Worm (Caenorhabditis elegans) whole organism, late embryonic: ENCODE results near the gene F43C11.3.

ENCODE experiments used
- K02D7.2 ChIP-seq: sonication (generic microtip); optimal IDR thresholded peaks from 2 replicates; lab custom pipeline; 2017; ENCODE audit warnings: mild to moderate bottlenecking, missing genetic modification characterization, missing compliant biosample characterization
- ama-1 ChIP-seq: fragments of 150-350 bp; optimal IDR thresholded peaks from 2 replicates; lab custom pipeline; 2014
- ceh-14 ChIP-seq: sonication (generic microtip); optimal IDR thresholded peaks from 2 replicates; lab custom pipeline; 2016; ENCODE audit warnings: missing genotype, missing genetic modification characterization, missing compliant biosample characterization
- ceh-18 ChIP-seq: sonication (generic microtip); optimal IDR thresholded peaks from 2 replicates; lab custom pipeline; 2016; ENCODE audit warnings: missing genetic modification characterization, missing compliant biosample characterization
- ceh-19 ChIP-seq: fragments of 200-800 bp; sonication (Bioruptor generic); optimal IDR thresholded peaks from 2 replicates; lab custom pipeline; 2018; ENCODE audit warnings: mild to moderate bottlenecking, missing genetic modification characterization, missing compliant biosample characterization
- ceh-2 ChIP-seq: sonication (generic microtip); optimal IDR thresholded peaks from 2 replicates; lab custom pipeline; 2016; ENCODE audit warnings: missing genotype, missing genetic modification characterization, missing compliant biosample characterization
- ceh-24 ChIP-seq: sonication (generic microtip); optimal IDR thresholded peaks from 2 replicates; lab custom pipeline; 2016; ENCODE audit warnings: mild to moderate bottlenecking, missing genetic modification characterization, missing compliant biosample characterization
- ceh-48 ChIP-seq: sonication (generic microtip); optimal IDR thresholded peaks from 2 replicates; lab custom pipeline; 2016; ENCODE audit warnings: missing genetic modification characterization, inconsistent platforms, missing compliant biosample characterization
- ceh-6 ChIP-seq: fragments of 200-800 bp; sonication (Bioruptor generic); optimal IDR thresholded peaks from 2 replicates; lab custom pipeline; 2018; ENCODE audit warnings: mild to moderate bottlenecking, missing genetic modification characterization, missing compliant biosample characterization
- dmd-4 ChIP-seq: sonication (generic microtip); optimal IDR thresholded peaks from 2 replicates; lab custom pipeline; 2016; ENCODE audit warnings: borderline replicate concordance, missing genetic modification characterization, missing compliant biosample characterization
- ets-4 ChIP-seq: sonication (generic microtip); optimal IDR thresholded peaks from 2 replicates; lab custom pipeline; 2016; ENCODE audit warnings: missing genetic modification characterization, missing compliant biosample characterization
- fax-1 ChIP-seq: sonication (generic microtip); optimal IDR thresholded peaks from 2 replicates; lab custom pipeline; 2016; ENCODE audit warnings: missing genotype, missing genetic modification characterization, missing compliant biosample characterization
- gmeb-2 ChIP-seq: sonication (generic microtip); optimal IDR thresholded peaks from 2 replicates; lab custom pipeline; 2016; ENCODE audit warnings: missing genetic modification characterization, inconsistent platforms, missing compliant biosample characterization
- hlh-6 ChIP-seq: sonication (generic microtip); optimal IDR thresholded peaks from 2 replicates; lab custom pipeline; 2016; ENCODE audit warnings: missing genotype, missing genetic modification characterization, missing compliant biosample characterization
- mec-3 ChIP-seq: sonication (generic microtip); optimal IDR thresholded peaks from 2 replicates; lab custom pipeline; 2016; ENCODE audit warnings: borderline replicate concordance, missing genetic modification characterization, missing compliant biosample characterization
- nhr-232 ChIP-seq: sonication (generic microtip); optimal IDR thresholded peaks from 2 replicates; lab custom pipeline; 2016; ENCODE audit warnings: missing genetic modification characterization, missing compliant biosample characterization
- npax-4 ChIP-seq: sonication (generic microtip); optimal IDR thresholded peaks from 2 replicates; lab custom pipeline; 2016; ENCODE audit warnings: missing genetic modification characterization, missing compliant biosample characterization
- pag-3 ChIP-seq: sonication (generic microtip); optimal IDR thresholded peaks from 2 replicates; lab custom pipeline; 2016; ENCODE audit warnings: missing compliant biosample characterization, missing genetic modification characterization, borderline replicate concordance
- pat-9 ChIP-seq: fragments of 200-800 bp; sonication (Bioruptor generic); optimal IDR thresholded peaks from 2 replicates; lab custom pipeline; 2018; ENCODE audit warnings: mild to moderate bottlenecking, missing genetic modification characterization, moderate library complexity, missing compliant biosample characterization
- pax-1 ChIP-seq: fragments of 150-350 bp; optimal IDR thresholded peaks from 2 replicates; lab custom pipeline; 2014; ENCODE audit warnings: missing biosample characterization, missing genetic modification characterization
- pha-2 ChIP-seq: sonication (generic microtip); optimal IDR thresholded peaks from 2 replicates; lab custom pipeline; 2017; ENCODE audit warnings: mild to moderate bottlenecking, missing genetic modification characterization, missing compliant biosample characterization
- pqm-1 ChIP-seq: sonication (generic microtip); optimal IDR thresholded peaks from 2 replicates; lab custom pipeline; 2016; ENCODE audit warnings: missing genetic modification characterization, missing compliant biosample characterization
- ref-2 ChIP-seq: sonication (generic microtip); optimal IDR thresholded peaks from 2 replicates; lab custom pipeline; 2016; ENCODE audit warnings: missing genetic modification characterization, missing compliant biosample characterization
- syd-9 ChIP-seq: sonication (generic microtip); optimal IDR thresholded peaks from 2 replicates; lab custom pipeline; 2016; ENCODE audit warnings: mild to moderate bottlenecking, missing genetic modification characterization, moderate library complexity, missing compliant biosample characterization
- tbx-7 ChIP-seq: sonication (generic microtip); optimal IDR thresholded peaks from 2 replicates; lab custom pipeline; 2016; ENCODE audit warnings: missing genotype, missing genetic modification characterization, missing compliant biosample characterization
- ttx-3 ChIP-seq: sonication (generic microtip); optimal IDR thresholded peaks from 2 replicates; lab custom pipeline; 2016; ENCODE audit warnings: missing genetic modification reagents, missing genetic modification characterization, missing compliant biosample characterization
- unc-86 ChIP-seq: sonication (generic microtip); optimal IDR thresholded peaks from 2 replicates; lab custom pipeline; 2016; ENCODE audit warnings: missing genetic modification characterization, missing compliant biosample characterization
- zip-5 ChIP-seq: sonication (generic microtip); optimal IDR thresholded peaks from 2 replicates; lab custom pipeline; 2016; ENCODE audit warnings: missing genetic modification characterization, missing compliant biosample characterization
- ztf-16 ChIP-seq: sonication (generic microtip); optimal IDR thresholded peaks from 2 replicates; lab custom pipeline; 2017; ENCODE audit warnings: missing genetic modification characterization, missing compliant biosample characterization

F43C11.3 gene

DNA sequence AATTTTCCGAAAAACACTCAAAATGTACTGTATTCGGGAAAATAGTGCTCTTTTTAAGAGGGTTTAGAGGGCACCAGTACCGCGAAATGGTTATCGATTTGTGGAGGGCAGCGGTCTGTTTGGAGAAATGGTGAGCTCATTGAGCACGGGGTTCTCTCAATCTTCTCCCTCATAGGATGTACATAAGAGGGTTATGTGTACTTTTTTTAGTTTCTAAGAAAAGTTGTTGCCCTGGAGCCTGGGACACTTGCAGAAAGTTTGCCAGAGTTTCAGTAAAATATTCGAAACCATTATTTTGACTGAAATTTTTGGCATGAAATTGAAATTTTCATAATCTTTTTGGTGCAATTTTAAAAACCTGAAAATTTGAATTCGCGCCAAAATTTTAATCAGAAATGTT, 566 bp upstream of the F43C11.3 start, which contains the start of gene F43C11.10:
TSS of gene F43C11.10 (minus strand) at position 101 of the 400 bp plus-strand sequence.
- no peak for TF ChIP-seq hlh-6 (tag; lab: Kevin White, UChicago)
- TF ChIP-seq gmeb-2 (tag; lab: Kevin White, UChicago): no peak
- no peak for TF ChIP-seq mec-3
- no peak for TF ChIP-seq ceh-24 (tag; lab: Kevin White, UChicago)
- no peak for TF ChIP-seq tbx-7
- no peak for TF ChIP-seq ceh-6
- TF ChIP-seq unc-86 (tag; lab: Kevin White, UChicago): no peak
- TF ChIP-seq ama-1: no peak
- no peak for TF ChIP-seq ets-4 (tag; lab: Kevin White, UChicago)
- no peak for TF ChIP-seq pqm-1 (tag; lab: Kevin White, UChicago)
- TF ChIP-seq ceh-14 (tag; lab: Kevin White, UChicago): no peak
- TF ChIP-seq ztf-16: no peak
- TF ChIP-seq ceh-19: no peak
- no peak for TF ChIP-seq syd-9 (tag; lab: Kevin White, UChicago)
- TF ChIP-seq dmd-4 (tag; lab: Kevin White, UChicago): no peak
- no peak for TF ChIP-seq pag-3
- no peak for TF ChIP-seq ceh-48 (tag; lab: Kevin White, UChicago)

DNA sequence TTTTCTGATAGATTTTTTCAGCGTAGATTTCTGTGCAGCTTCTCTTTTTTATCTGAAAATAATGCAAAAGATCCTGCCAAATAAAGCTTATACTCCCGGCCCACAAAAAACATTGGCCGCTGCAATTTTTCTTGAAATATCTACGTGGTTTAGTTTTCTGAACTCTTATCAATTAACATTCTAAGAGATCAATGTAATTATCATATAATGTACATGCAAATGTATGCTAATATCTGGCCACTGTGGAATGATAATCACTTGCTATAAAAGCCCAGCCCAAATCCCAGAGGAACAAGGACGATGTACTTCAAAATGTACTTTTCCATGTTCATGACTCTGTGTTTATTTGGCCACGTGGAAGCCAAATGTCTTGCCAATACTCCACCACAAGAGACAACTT, 1.4 kb downstream of the F43C11.3 start, which contains the start of gene F43C11.2:
TSS of gene F43C11.2 (plus strand) at position 301 of the 400 bp plus-strand sequence.
- no peak for TF ChIP-seq hlh-6 (tag; lab: Kevin White, UChicago)
- TF ChIP-seq, all 69 proteins: peak for 0

DNA sequence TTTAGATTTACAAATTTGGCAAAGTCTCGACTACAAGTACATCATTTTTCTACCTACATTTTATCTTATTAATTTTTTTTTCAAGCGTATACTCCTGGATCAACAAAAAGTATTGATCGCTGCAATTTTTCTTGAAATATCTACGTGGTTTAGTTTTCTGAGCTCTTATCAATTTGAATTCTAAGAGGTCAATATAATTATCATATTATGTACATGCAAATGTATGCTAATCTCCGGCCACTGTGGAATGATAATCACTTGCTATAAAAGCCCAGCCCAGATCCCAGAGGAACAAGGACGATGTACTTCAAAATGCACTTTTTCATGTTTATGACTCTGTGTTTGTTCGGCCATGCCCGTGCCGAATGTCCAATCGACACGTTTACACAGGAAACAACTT, 3.7 kb downstream of the F43C11.3 start, which contains the start of gene F43C11.1:
TSS of gene F43C11.1 (plus strand) at position 301 of the 400 bp plus-strand sequence.
- TF ChIP-seq pha-2 (tag; lab: Kevin White, UChicago): no peak
- no peak for TF ChIP-seq zip-5 (tag; lab: Kevin White, UChicago)
- TF ChIP-seq unc-86 (tag; lab: Kevin White, UChicago): no peak
- no peak for TF ChIP-seq ref-2
- no peak for TF ChIP-seq ztf-16
- no peak for TF ChIP-seq ceh-19
- TF ChIP-seq ceh-2 (tag; lab: Kevin White, UChicago): no peak

DNA sequence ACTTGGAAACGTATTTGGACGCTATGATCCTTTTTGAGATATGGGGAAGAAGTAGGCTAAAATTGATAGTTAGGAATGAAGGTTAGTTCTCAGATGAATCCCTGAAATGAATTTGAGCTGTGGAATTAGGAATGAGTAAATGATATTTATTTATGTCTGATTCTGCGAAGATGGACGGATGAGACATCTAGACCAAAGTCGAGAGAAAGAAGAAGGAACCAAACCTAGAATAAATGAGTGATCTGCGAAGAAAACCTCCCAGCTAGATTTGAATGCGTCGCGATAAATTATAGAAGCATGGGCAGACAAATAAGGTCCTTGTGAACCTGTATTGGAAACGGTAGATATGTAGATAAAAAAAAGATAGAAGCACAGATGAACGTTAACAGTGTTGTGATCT, 6.9 kb downstream of the F43C11.3 start, which contains the start of gene F43C11.16:
TSS of gene F43C11.16 (minus strand) at position 101 of the 400 bp plus-strand sequence.
- TF ChIP-seq ceh-18: no peak

DNA sequence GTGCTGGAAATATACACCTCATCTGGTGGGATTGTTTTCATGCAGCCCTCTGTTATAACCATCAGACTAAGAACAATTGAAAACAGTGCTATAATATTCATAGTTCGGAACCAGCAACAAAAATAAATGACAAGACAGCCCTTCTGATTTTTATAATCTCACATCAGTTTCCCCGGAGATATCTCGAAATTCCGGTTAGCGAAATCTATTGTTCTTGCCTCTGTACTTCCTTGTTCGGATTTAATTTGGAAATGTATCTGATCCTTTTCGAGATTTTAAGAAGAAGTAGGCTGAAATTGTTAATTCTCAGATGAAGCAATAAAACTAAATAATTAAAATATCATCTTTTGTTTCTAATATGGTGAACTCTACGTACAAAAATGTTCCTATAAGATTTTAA, 10.6 kb downstream of the F43C11.3 start, which contains the start of gene F43C11.11:
TSS of gene F43C11.11 (minus strand) at position 101 of the 400 bp plus-strand sequence.
- no peak for TF ChIP-seq pax-1 (tag; lab: Kevin White, UChicago)
- no peak for TF ChIP-seq nhr-232 (tag; lab: Kevin White, UChicago)
- TF ChIP-seq ets-4 (tag; lab: Kevin White, UChicago): no peak
- no peak for TF ChIP-seq npax-4 (tag; lab: Kevin White, UChicago)

DNA sequence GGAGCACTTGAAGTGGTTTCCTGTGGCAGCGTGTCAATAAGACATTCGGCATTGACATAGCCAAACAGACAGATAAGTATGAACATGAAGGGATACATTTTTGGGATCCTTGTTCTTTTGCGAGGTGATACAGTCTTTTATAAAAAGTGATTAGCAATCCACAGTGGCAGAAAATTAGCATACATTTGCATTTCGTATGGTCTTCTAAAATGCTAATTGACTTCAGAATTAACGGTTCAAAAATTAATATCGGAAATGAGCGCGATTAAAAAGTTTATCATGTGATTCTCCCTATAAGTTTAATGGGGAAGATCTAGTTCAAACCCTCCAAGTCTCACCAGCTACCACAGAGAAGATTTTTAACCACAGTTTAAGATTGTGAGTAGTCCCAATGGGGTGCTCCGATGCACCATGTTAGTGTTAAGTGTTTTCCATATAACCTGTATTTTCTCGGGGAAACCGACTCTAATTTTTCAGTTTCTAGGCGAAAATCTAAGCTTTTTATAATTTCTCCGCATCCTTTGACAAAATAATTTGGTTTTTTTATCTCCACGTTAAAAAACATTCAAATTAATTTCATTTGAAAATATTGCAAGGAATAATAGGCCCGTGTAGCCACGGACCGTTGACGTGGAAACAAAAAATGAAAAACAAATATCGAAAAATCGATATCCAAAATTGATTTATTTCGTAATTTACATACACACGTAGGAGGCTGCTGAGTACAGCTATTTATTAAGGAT, 13.7 kb downstream of the F43C11.3 start, which contains the start of the genes F43C11.12 and F16G10.5:
TSS of gene F43C11.12 (minus strand) at position 101 of the 743 bp plus-strand sequence.
TSS of gene F16G10.5 (plus strand) at position 693 of the 743 bp plus-strand sequence.
- TF ChIP-seq K02D7.2 (no peak), fax-1 (tag; lab: Kevin White, UChicago) (no peak), pat-9 (no peak), hlh-6 (tag; lab: Kevin White, UChicago) (no peak), ceh-6 (no peak), nhr-232 (tag; lab: Kevin White, UChicago) (no peak), dmd-4 (tag; lab: Kevin White, UChicago) (no peak), ztf-16 (no peak), ttx-3 (tag; lab: Kevin White, UChicago) (no peak), npax-4 (tag; lab: Kevin White, UChicago) (no peak)
